Fruit fly (Drosophila melanogaster): Measurements from ENCODE around the gene CG10681.

Gene CG10681

DNA sequence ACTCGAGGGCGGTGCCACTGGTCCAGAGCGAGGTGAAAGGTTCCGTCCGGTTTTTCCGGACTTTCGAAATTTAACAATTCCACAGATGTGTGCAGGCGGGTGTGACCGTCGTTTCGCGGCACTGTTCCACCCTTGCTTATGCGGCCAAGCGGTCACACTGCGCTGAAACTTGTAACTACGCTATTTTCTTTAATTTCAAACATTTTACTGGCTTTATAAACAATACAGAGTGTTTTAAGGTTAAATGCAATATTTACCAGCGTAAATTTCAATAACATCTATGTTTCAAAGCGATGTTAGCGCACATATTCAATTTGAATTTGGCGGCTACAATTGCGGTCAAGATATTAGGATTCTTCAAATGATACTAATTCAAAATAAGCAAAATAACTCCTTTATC lies 28.7 kb downstream of the CG10681 start, which contains the start of gene nst (continued):
- TF ChIP-seq ci (GFP tag; IDR thresholded peaks at IDR 0.05) (peak; percentile 16; the same call in 1 of the 3 replicates), nmo (GFP tag; optimal IDR thresholded peaks at IDR 0.05) (peak; percentile 12), CG9215 (GFP tag; IDR thresholded peaks at IDR 0.05) (no peak), trem (tag; optimal IDR thresholded peaks at IDR 0.05) (peak; percentile 14), Opbp (GFP tag; IDR thresholded peaks at IDR 0.05; ENCODE audit: partially characterized antibody) (peak; percentile 49; the same call in 1 of the 3 replicates), mld (GFP tag; IDR thresholded peaks at IDR 0.05; ENCODE audit: partially characterized antibody) (0 out of 3 replicates have a peak, but pooled peaks have one; percentile 34), HmgZ (tag; optimal IDR thresholded peaks at IDR 0.05) (peak; percentile 7), CG12659 (GFP tag; optimal IDR thresholded peaks at IDR 0.05) (peak; percentile 31), ewg (GFP tag; optimal IDR thresholded peaks at IDR 0.05) (peak; percentile 70), C15 (GFP tag; IDR thresholded peaks at IDR 0.05) (no peak), phol (tag; optimal IDR thresholded peaks at IDR 0.05) (peak; percentile 21), Med (GFP tag) (peak; percentile 88), ftz-f1 (GFP tag; optimal IDR thresholded peaks at IDR 0.05) (peak; percentile 25), grau (tag; optimal IDR thresholded peaks at IDR 0.05) (peak; percentile 16), twi (tag; optimal IDR thresholded peaks at IDR 0.05) (peak; percentile 51), dati (GFP tag; IDR thresholded peaks at IDR 0.05) (no peak), gsb-n (tag; optimal IDR thresholded peaks at IDR 0.05) (no peak), CG17186 (GFP tag; optimal IDR thresholded peaks at IDR 0.05) (peak; percentile 34), scrt (GFP tag; optimal IDR thresholded peaks at IDR 0.05) (no peak), tin (GFP tag; optimal IDR thresholded peaks at IDR 0.05) (no peak), CG33213 (GFP tag; optimal IDR thresholded peaks at IDR 0.05) (peak; percentile 14), CG9817 (tag; optimal IDR thresholded peaks at IDR 0.05) (peak; percentile 19), CG14050 (GFP tag; IDR thresholded peaks at IDR 0.05) (no peak), Ets97D (GFP tag; optimal IDR thresholded peaks at IDR 0.05) (peak; percentile 15), Dbx (GFP tag; IDR thresholded peaks at IDR 0.05) (no peak), Dref (GFP tag; IDR thresholded peaks at IDR 0.05) (peak; percentile 33; the same call in 1 of the 2 replicates), gfzf (GFP tag; optimal IDR thresholded peaks at IDR 0.05) (peak; percentile 80), CTCF (GFP tag; optimal IDR thresholded peaks at IDR 0.05) (peak; percentile 29), zfh1 (GFP tag; IDR thresholded peaks at IDR 0.05) (no peak), CG1603 (tag; optimal IDR thresholded peaks at IDR 0.05) (peak; percentile 61), Dp (GFP tag; optimal IDR thresholded peaks at IDR 0.05) (peak; percentile 70), CG17361 (GFP tag; IDR thresholded peaks at IDR 0.05) (0 out of 3 replicates have a peak, but pooled peaks have one; percentile 13), Rfx (GFP tag; IDR thresholded peaks at IDR 0.05) (0 out of 2 replicates have a peak, but pooled peaks have one; percentile 28), CG11696 (GFP tag; IDR thresholded peaks at IDR 0.05) (peak; percentile 94), CG9797 (GFP tag; optimal IDR thresholded peaks at IDR 0.05) (peak; percentile 81), CoRest (tag; optimal IDR thresholded peaks at IDR 0.05) (peak; percentile 17), seq (GFP tag; IDR thresholded peaks at IDR 0.05) (peak; percentile 27; the same call in 1 of the 2 replicates), TFAM (GFP tag; optimal IDR thresholded peaks at IDR 0.05) (no peak), jigr1 (GFP tag; IDR thresholded peaks at IDR 0.05) (no peak), CHES-1-like (GFP tag; optimal IDR thresholded peaks at IDR 0.05) (peak; percentile 6), caup (GFP tag; optimal IDR thresholded peaks at IDR 0.05; ENCODE audit: severe bottlenecking) (peak; percentile 1), CG12391 (tag; optimal IDR thresholded peaks at IDR 0.05) (no peak), Ets65A (GFP tag) (peak; percentile 60), CG32532 (GFP tag; IDR thresholded peaks at IDR 0.05) (peak; percentile 15; the same call in 1 of the 2 replicates), Dfd (GFP tag; optimal IDR thresholded peaks at IDR 0.05) (no peak), Abd-B (GFP tag; optimal IDR thresholded peaks at IDR 0.05) (peak; percentile 30), Myb (GFP tag; optimal IDR thresholded peaks at IDR 0.05) (peak; percentile 57), gem (tag; optimal IDR thresholded peaks at IDR 0.05) (peak; percentile 15), hbn (GFP tag; IDR thresholded peaks at IDR 0.05; ENCODE audit: partially characterized antibody) (no peak), lab (GFP tag; optimal IDR thresholded peaks at IDR 0.05) (no peak), amos (GFP tag; IDR thresholded peaks at IDR 0.05; ENCODE audit: partially characterized antibody) (peak; percentile 38; the same call in 1 of the 2 replicates)
